Worm (Caenorhabditis elegans): Measurements from ENCODE around the gene F01E11.20.

F01E11.20 gene

ce11 chrX:7001933-7002332 is 5.6 kb upstream of the F01E11.20 start:
- TF ChIP-seq sem-4 (tag; optimal IDR thresholded peaks at IDR 0.05) (no peak), ceh-16 (tag; optimal IDR thresholded peaks at IDR 0.05) (no peak), nhr-21 (tag; optimal IDR thresholded peaks at IDR 0.05) (no peak), C34F6.9 (tag; optimal IDR thresholded peaks at IDR 0.05) (no peak), gmeb-1 (tag; optimal IDR thresholded peaks at IDR 0.05) (no peak), elt-1 (tag; optimal IDR thresholded peaks at IDR 0.05) (no peak), ztf-11 (tag; optimal IDR thresholded peaks at IDR 0.05) (no peak), nhr-77 (tag; optimal IDR thresholded peaks at IDR 0.05) (no peak), ama-1 (optimal IDR thresholded peaks at IDR 0.05) (no peak), dmd-4 (tag; optimal IDR thresholded peaks at IDR 0.05) (no peak), lin-39 (tag; optimal IDR thresholded peaks at IDR 0.05) (no peak), nhr-10 (tag; optimal IDR thresholded peaks at IDR 0.05) (no peak), ceh-82 (tag; optimal IDR thresholded peaks at IDR 0.05) (no peak), sma-9 (GFP tag; optimal IDR thresholded peaks at IDR 0.05) (no peak), sma-9 (tag; optimal IDR thresholded peaks at IDR 0.05) (no peak), nhr-25 (tag; optimal IDR thresholded peaks at IDR 0.05) (no peak), zag-1 (tag; optimal IDR thresholded peaks at IDR 0.05) (no peak), blmp-1 (tag; optimal IDR thresholded peaks at IDR 0.05; ENCODE audit: insufficient read depth) (no peak), Y55F3AM.14 (GFP tag; optimal IDR thresholded peaks at IDR 0.05) (no peak), nhr-23 (tag; optimal IDR thresholded peaks at IDR 0.05) (no peak), lsy-2 (tag; optimal IDR thresholded peaks at IDR 0.05) (no peak)

- TF ChIP-seq Y55F3AM.14 (GFP tag; optimal IDR thresholded peaks at IDR 0.05) (no peak), snpc-4 (tag; optimal IDR thresholded peaks at IDR 0.05) (no peak), lin-11 (tag; optimal IDR thresholded peaks at IDR 0.05) (no peak), R02D3.7 (tag; optimal IDR thresholded peaks at IDR 0.05) (no peak), peb-1 (tag; optimal IDR thresholded peaks at IDR 0.05) (no peak), unc-55 (GFP tag; optimal IDR thresholded peaks at IDR 0.05) (no peak), mbf-1 (tag; optimal IDR thresholded peaks at IDR 0.05) (no peak), ceh-82 (tag; optimal IDR thresholded peaks at IDR 0.05) (no peak), blmp-1 (tag; optimal IDR thresholded peaks at IDR 0.05; ENCODE audit: insufficient read depth) (no peak), skn-1 (tag; optimal IDR thresholded peaks at IDR 0.05) (no peak), nhr-11 (tag; optimal IDR thresholded peaks at IDR 0.05) (no peak), ZK546.5 (tag; optimal IDR thresholded peaks at IDR 0.05) (no peak), sma-9 (GFP tag; optimal IDR thresholded peaks at IDR 0.05) (no peak), sma-9 (tag; optimal IDR thresholded peaks at IDR 0.05) (no peak), nhr-12 (tag; optimal IDR thresholded peaks at IDR 0.05) (no peak), fos-1 (tag; optimal IDR thresholded peaks at IDR 0.05) (no peak)
These were observed 4.9 kb downstream of the F01E11.20 start, which contains the start of gene ugt-57 for ce11 chrX:6991427-6991826. Gene ugt-57 (plus strand): TSS chrX:6991727.

- TF ChIP-seq lin-11 (tag; optimal IDR thresholded peaks at IDR 0.05): no peak
- TF ChIP-seq elt-1 (tag; optimal IDR thresholded peaks at IDR 0.05): no peak
- TF ChIP-seq blmp-1 (tag; optimal IDR thresholded peaks at IDR 0.05; ENCODE audit: insufficient read depth): no peak
These were observed 7.0 kb downstream of the F01E11.20 start, which contains the start of gene F01E11.18 for ce11 chrX:6989342-6989741. Gene F01E11.18 (plus strand): TSS chrX:6989642.

ce11 chrX:6988212-6988611 is 8.1 kb downstream of the F01E11.20 start:
- TF ChIP-seq nhr-10 (tag; optimal IDR thresholded peaks at IDR 0.05) (no peak), ama-1 (optimal IDR thresholded peaks at IDR 0.05) (no peak), nhr-129 (tag; optimal IDR thresholded peaks at IDR 0.05) (no peak), ztf-1 (GFP tag; conservative IDR thresholded peaks at IDR 0.05) (no peak), ztf-11 (tag; optimal IDR thresholded peaks at IDR 0.05) (no peak), gmeb-1 (tag; optimal IDR thresholded peaks at IDR 0.05) (no peak), ZK546.5 (tag; optimal IDR thresholded peaks at IDR 0.05) (no peak), skn-1 (tag; optimal IDR thresholded peaks at IDR 0.05) (no peak), lsy-2 (tag; optimal IDR thresholded peaks at IDR 0.05) (no peak), sem-4 (tag; optimal IDR thresholded peaks at IDR 0.05) (no peak)

- TF ChIP-seq crh-2 (tag; optimal IDR thresholded peaks at IDR 0.05) (peak; percentile 27), lsy-2 (tag; optimal IDR thresholded peaks at IDR 0.05) (peak in 1 of 2 experiments; percentile 4), nhr-23 (tag; optimal IDR thresholded peaks at IDR 0.05) (no peak), lin-11 (tag; optimal IDR thresholded peaks at IDR 0.05) (no peak), nhr-129 (tag; optimal IDR thresholded peaks at IDR 0.05) (peak; percentile 33), unc-39 (tag; optimal IDR thresholded peaks at IDR 0.05) (no peak), mab-5 (tag; optimal IDR thresholded peaks at IDR 0.05) (peak; percentile 45), zag-1 (tag; optimal IDR thresholded peaks at IDR 0.05) (peak; percentile 29), C34F6.9 (tag; optimal IDR thresholded peaks at IDR 0.05) (peak; percentile 34), unc-55 (GFP tag; optimal IDR thresholded peaks at IDR 0.05) (peak; percentile 52)
These were observed 25.0 kb downstream of the F01E11.20 start for ce11 chrX:6971301-6971700.
